Fruit fly (Drosophila melanogaster) whole organism, embryonic: Measurements from ENCODE around the gene p115.

Experiments used
- Adf1 ChIP-seq: fragments of 200-800 bp; sonication (Bioruptor generic); IDR thresholded peaks from 2 replicates; pipeline ENCODE4 v1.3.6; 2022; ENCODE audit warnings: missing biosample characterization, missing genetic modification characterization
- Asciz ChIP-seq: fragments of 200-800 bp; sonication (Bioruptor generic); optimal IDR thresholded peaks from 2 replicates; lab custom pipeline; 2017; ENCODE audit warnings: missing biosample characterization, mild to moderate bottlenecking, missing genetic modification characterization, missing genetic modification reagents
- CG10267 ChIP-seq: fragments of 200-800 bp; sonication (Bioruptor generic); optimal IDR thresholded peaks from 2 replicates; lab custom pipeline; 2018; ENCODE audit warnings: missing biosample characterization, mild to moderate bottlenecking, missing genetic modification characterization, moderate library complexity
- CG14050 ChIP-seq: fragments of 200-800 bp; sonication (Bioruptor generic); IDR thresholded peaks from 3 replicates; pipeline ENCODE4 v1.3.6; 2022; ENCODE audit warnings: missing biosample characterization, missing genetic modification characterization
- CG15269 ChIP-seq: fragments of 200-800 bp; sonication (Bioruptor generic); optimal IDR thresholded peaks from 2 replicates; lab custom pipeline; 2018; ENCODE audit warnings: missing biosample characterization, mild to moderate bottlenecking, missing genetic modification characterization, moderate library complexity
- CG1529 ChIP-seq: fragments of 200-800 bp; sonication (Bioruptor generic); optimal IDR thresholded peaks from 3 replicates; lab custom pipeline; 2018; ENCODE audit warnings: missing biosample characterization, missing genetic modification characterization
- CG15479 ChIP-seq: fragments of 200-800 bp; sonication (Bioruptor generic); optimal IDR thresholded peaks from 3 replicates; lab custom pipeline; 2019; ENCODE audit warnings: missing biosample characterization, mild to moderate bottlenecking, missing genetic modification characterization, moderate library complexity
- CG2199 ChIP-seq: fragments of 200-800 bp; sonication (Bioruptor generic); IDR thresholded peaks from 3 replicates; pipeline ENCODE4 v1.3.6; 2022; ENCODE audit warnings: missing biosample characterization, missing genetic modification characterization
- CG2678 ChIP-seq: fragments of 200-800 bp; sonication (Bioruptor generic); optimal IDR thresholded peaks from 3 replicates; lab custom pipeline; 2019; ENCODE audit warnings: missing biosample characterization, mild to moderate bottlenecking, missing genetic modification characterization, moderate library complexity
- CG31224 ChIP-seq: fragments of 200-800 bp; sonication (Bioruptor generic); IDR thresholded peaks from 2 replicates; pipeline ENCODE4 v1.3.6; 2022; ENCODE audit warnings: missing biosample characterization, missing genetic modification characterization
- CG3163 ChIP-seq: fragments of 200-800 bp; sonication (Bioruptor generic); optimal IDR thresholded peaks from 3 replicates; lab custom pipeline; 2016; ENCODE audit warnings: missing biosample characterization, missing genetic modification characterization
- CG34224 ChIP-seq: fragments of 200-800 bp; sonication (Bioruptor generic); IDR thresholded peaks from 3 replicates; pipeline ENCODE4 v1.3.6; 2022; ENCODE audit warnings: missing biosample characterization, missing genetic modification characterization; ENCODE audit not compliant: partially characterized antibody
- CG4328 ChIP-seq: fragments of 200-800 bp; sonication (Bioruptor generic); optimal IDR thresholded peaks from 3 replicates; lab custom pipeline; 2017; ENCODE audit warnings: missing biosample characterization, missing genetic modification reagents, missing genetic modification characterization
- CG6683 ChIP-seq: fragments of 200-800 bp; sonication (Bioruptor generic); optimal IDR thresholded peaks from 2 replicates; lab custom pipeline; 2017; ENCODE audit warnings: missing biosample characterization, mild to moderate bottlenecking, missing genetic modification characterization, missing genetic modification reagents
- CG8944 ChIP-seq: fragments of 200-800 bp; sonication (Bioruptor generic); optimal IDR thresholded peaks from 3 replicates; lab custom pipeline; 2016; ENCODE audit warnings: missing biosample characterization, missing genetic modification characterization
- CoRest ChIP-seq: fragments of 200-800 bp; sonication (Bioruptor generic); optimal IDR thresholded peaks from 3 replicates; lab custom pipeline; 2018; ENCODE audit warnings: missing biosample characterization, mild to moderate bottlenecking, missing genetic modification characterization, moderate library complexity
- D ChIP-seq, 2 experiments: fragments of 200-800 bp in 1 of 2; fragments of >200 bp in 1 of 2; sonication (Bioruptor generic) in 1 of 2; optimal IDR thresholded peaks; 2 replicates in 1 of 2; 3 replicates in 1 of 2; lab custom pipeline; 2017; ENCODE audit warnings: mild to moderate bottlenecking in 1 of 2, missing biosample characterization in 1 of 2, missing genetic modification characterization in 1 of 2, missing genetic modification reagents in 1 of 2
- Dbx ChIP-seq: fragments of 200-800 bp; sonication (Bioruptor generic); IDR thresholded peaks from 3 replicates; pipeline ENCODE4 v1.3.6; 2022; ENCODE audit warnings: missing biosample characterization, missing genetic modification characterization
- Fer1 ChIP-seq: fragments of 200-800 bp; sonication (Bioruptor generic); optimal IDR thresholded peaks from 2 replicates; lab custom pipeline; 2017; ENCODE audit warnings: missing biosample characterization, mild to moderate bottlenecking, missing genetic modification characterization
- H15 ChIP-seq: fragments of 200-800 bp; sonication (Bioruptor generic); IDR thresholded peaks from 3 replicates; pipeline ENCODE4 v1.3.6; 2022; ENCODE audit warnings: missing biosample characterization, missing genetic modification characterization
- HLH3B ChIP-seq: fragments of 200-800 bp; sonication (Bioruptor generic); IDR thresholded peaks from 2 replicates; pipeline ENCODE4 v1.3.6; 2022; ENCODE audit warnings: missing biosample characterization, missing genetic modification characterization
- Hr51 ChIP-seq, 2 experiments: fragments of 200-800 bp; sonication (Bioruptor generic); optimal IDR thresholded peaks; 2 replicates in 1 of 2; 3 replicates in 1 of 2; lab custom pipeline; 2016 to 2018; ENCODE audit warnings: missing biosample characterization in 2 of 2, missing genetic modification characterization in 2 of 2, mild to moderate bottlenecking in 1 of 2, moderate library complexity in 1 of 2
- Med ChIP-seq: fragments of 200-800 bp; sonication (Bioruptor generic); peaks from one replicate; lab custom pipeline; 2016; ENCODE audit warnings: missing biosample characterization, missing genetic modification characterization, mild to moderate bottlenecking, inconsistent platforms, moderate library complexity
- Myb ChIP-seq: fragments of 200-800 bp; sonication (Bioruptor generic); optimal IDR thresholded peaks from 2 replicates; lab custom pipeline; 2016; ENCODE audit warnings: missing biosample characterization, missing genetic modification characterization
- Oli ChIP-seq: fragments of 200-800 bp; sonication (Bioruptor generic); optimal IDR thresholded peaks from 2 replicates; lab custom pipeline; 2018; ENCODE audit warnings: missing biosample characterization, mild to moderate bottlenecking, missing genetic modification characterization, moderate library complexity
- Optix ChIP-seq: fragments of 200-800 bp; sonication (Bioruptor generic); IDR thresholded peaks from 3 replicates; pipeline ENCODE4 v1.3.6; 2022; ENCODE audit warnings: missing biosample characterization, missing genetic modification characterization
- PHDP ChIP-seq: fragments of 200-800 bp; sonication (Bioruptor generic); optimal IDR thresholded peaks from 3 replicates; lab custom pipeline; 2018; ENCODE audit warnings: missing biosample characterization, mild to moderate bottlenecking, missing genetic modification characterization, moderate library complexity
- Xrp1 ChIP-seq: fragments of 200-800 bp; sonication (Bioruptor generic); IDR thresholded peaks from 2 replicates; pipeline ENCODE4 v1.3.6; 2022; ENCODE audit warnings: missing biosample characterization, missing genetic modification characterization
- ab ChIP-seq: fragments of 200-800 bp; sonication (Bioruptor generic); optimal IDR thresholded peaks from 2 replicates; lab custom pipeline; 2016; ENCODE audit warnings: missing biosample characterization, missing genetic modification characterization
- ci ChIP-seq: fragments of 200-800 bp; sonication (Bioruptor generic); IDR thresholded peaks from 3 replicates; pipeline ENCODE4 v1.3.6; 2022; ENCODE audit warnings: missing biosample characterization, missing genetic modification characterization
- crc ChIP-seq: fragments of 200-800 bp; sonication (Bioruptor generic); optimal IDR thresholded peaks from 2 replicates; lab custom pipeline; 2016; ENCODE audit warnings: missing biosample characterization, missing genetic modification characterization
- cwo ChIP-seq: fragments of 200-800 bp; sonication (Bioruptor generic); optimal IDR thresholded peaks from 3 replicates; lab custom pipeline; 2017; ENCODE audit warnings: missing biosample characterization, missing genetic modification characterization, mild to moderate bottlenecking, moderate library complexity, missing genetic modification reagents
- da ChIP-seq: fragments of 200-800 bp; sonication (Bioruptor generic); optimal IDR thresholded peaks from 2 replicates; lab custom pipeline; 2016; ENCODE audit warnings: missing biosample characterization, missing genetic modification characterization
- dan ChIP-seq: fragments of 200-800 bp; sonication (Bioruptor generic); IDR thresholded peaks from 2 replicates; pipeline ENCODE4 v1.3.6; 2022; ENCODE audit warnings: missing biosample characterization, missing genetic modification characterization
- ewg ChIP-seq: fragments of 200-800 bp; sonication (Bioruptor generic); optimal IDR thresholded peaks from 3 replicates; lab custom pipeline; 2017; ENCODE audit warnings: mild to moderate bottlenecking, missing biosample characterization, missing genetic modification reagents, missing genetic modification characterization
- fd64A ChIP-seq: fragments of 200-800 bp; sonication (Bioruptor generic); optimal IDR thresholded peaks from 3 replicates; lab custom pipeline; 2018; ENCODE audit warnings: missing biosample characterization, mild to moderate bottlenecking, missing genetic modification characterization
- gro ChIP-seq: fragments of 200-800 bp; sonication (Bioruptor generic); optimal IDR thresholded peaks from 2 replicates; lab custom pipeline; 2016; ENCODE audit warnings: missing biosample characterization, missing genetic modification characterization
- lilli ChIP-seq: fragments of 200-800 bp; sonication (Bioruptor generic); optimal IDR thresholded peaks from 3 replicates; lab custom pipeline; 2016; ENCODE audit warnings: missing biosample characterization, missing genetic modification characterization
- lmd ChIP-seq: fragments of 200-800 bp; sonication (Bioruptor generic); IDR thresholded peaks from 2 replicates; pipeline ENCODE4 v1.3.6; 2022; ENCODE audit warnings: missing biosample characterization, missing genetic modification characterization
- mld ChIP-seq: fragments of 200-800 bp; sonication (Bioruptor generic); IDR thresholded peaks from 3 replicates; pipeline ENCODE4 v1.3.6; 2022; ENCODE audit warnings: missing biosample characterization, missing genetic modification characterization; ENCODE audit not compliant: partially characterized antibody
- oc ChIP-seq: fragments of 200-800 bp; sonication (Bioruptor generic); optimal IDR thresholded peaks from 2 replicates; lab custom pipeline; 2018; ENCODE audit warnings: missing biosample characterization, mild to moderate bottlenecking, missing genetic modification characterization, moderate library complexity
- row ChIP-seq: fragments of 200-800 bp; sonication (Bioruptor generic); IDR thresholded peaks from 3 replicates; pipeline ENCODE4 v1.3.6; 2022; ENCODE audit warnings: missing biosample characterization, missing genetic modification characterization
- run ChIP-seq: fragments of 200-800 bp; sonication (Bioruptor generic); optimal IDR thresholded peaks from 3 replicates; lab custom pipeline; 2018; ENCODE audit warnings: missing biosample characterization, mild to moderate bottlenecking, missing genetic modification characterization
- sr ChIP-seq: fragments of 200-800 bp; sonication (Bioruptor generic); IDR thresholded peaks from 3 replicates; pipeline ENCODE4 v1.3.6; 2022; ENCODE audit warnings: missing biosample characterization, missing genetic modification characterization
- stc ChIP-seq: fragments of 200-800 bp; sonication (Bioruptor generic); IDR thresholded peaks from 2 replicates; pipeline ENCODE4 v1.3.6; 2022; ENCODE audit warnings: missing biosample characterization, missing genetic modification characterization
- unpg ChIP-seq: fragments of 200-800 bp; sonication (Bioruptor generic); optimal IDR thresholded peaks from 3 replicates; lab custom pipeline; 2018; ENCODE audit warnings: missing biosample characterization, mild to moderate bottlenecking, missing genetic modification characterization, moderate library complexity
- zfh2 ChIP-seq: fragments of 200-800 bp; sonication (Bioruptor generic); optimal IDR thresholded peaks from 2 replicates; lab custom pipeline; 2016; ENCODE audit warnings: missing biosample characterization, missing genetic modification characterization

p115 gene

DNA sequence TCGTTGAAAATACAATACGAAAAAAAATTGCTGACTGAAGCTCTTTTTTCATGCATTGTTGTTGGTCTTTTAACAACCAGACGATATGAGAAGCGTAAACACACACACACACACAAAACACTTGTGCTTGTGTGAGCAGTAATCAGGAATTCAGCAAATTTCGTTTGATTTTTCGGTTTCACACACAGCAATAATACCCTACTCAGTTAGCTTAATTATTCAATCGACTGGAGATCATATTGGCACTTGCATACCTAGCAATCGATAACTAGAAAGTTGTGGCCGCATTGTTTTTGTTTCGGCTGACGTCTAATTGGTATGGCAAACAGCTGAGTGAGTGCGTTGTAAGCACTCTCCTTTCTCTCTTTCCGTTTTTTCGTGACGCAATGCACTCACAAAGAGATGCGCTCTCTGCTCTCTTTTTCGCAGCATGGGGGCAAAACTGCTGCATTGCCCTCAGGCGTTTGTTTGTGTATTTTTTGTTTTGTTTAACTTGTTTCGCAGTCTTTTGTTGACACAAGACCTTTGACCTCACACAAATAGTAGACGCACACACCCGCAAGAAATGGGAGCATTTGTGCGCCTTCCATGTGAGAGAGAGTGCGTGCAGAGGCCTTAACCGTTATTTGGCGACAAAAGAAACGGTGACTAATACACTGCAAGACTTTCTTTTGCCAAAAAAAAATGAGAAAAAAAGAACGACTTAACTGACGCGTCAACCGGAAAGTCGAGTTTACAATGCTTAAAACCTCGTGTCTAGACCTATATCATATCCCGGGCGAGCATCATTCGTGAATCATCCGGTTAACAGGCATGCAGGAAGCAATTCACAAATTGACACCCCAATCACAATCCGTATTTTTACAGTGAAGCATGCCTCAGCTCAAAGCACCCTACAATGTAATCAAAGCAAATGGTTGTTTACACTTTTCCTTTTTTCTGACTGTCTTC lies 51.2 kb downstream of the p115 start (continued):
- TF ChIP-seq unpg (peak; percentile 31), Adf1 (peak; percentile 50; the same call in 1 of the 2 replicates), CG8944 (GFP tag; lab: Kevin White, UChicago) (peak; percentile 2), Hr51 (GFP tag; optimal IDR thresholded peaks at IDR 0.05; lab: Kevin White, UChicago) (peak in 1 of 2 experiments; percentile 23), CG34224 (no peak), row (GFP tag; lab: Robert Waterston, UW) (peak; percentile 39), H15 (GFP tag; lab: Robert Waterston, UW) (no peak), CG6683 (no peak), Fer1 (GFP tag; lab: Kevin White, UChicago) (peak; percentile 12), zfh2 (GFP tag; lab: Kevin White, UChicago) (peak; percentile 40), Dbx (GFP tag; lab: Robert Waterston, UW) (0 out of 3 replicates have a peak, but pooled peaks have one; percentile 26), Optix (GFP tag; lab: Robert Waterston, UW) (no peak), CG10267 (tag; lab: Kevin White, UChicago) (no peak), fd64A (no peak), CG31224 (GFP tag; lab: Robert Waterston, UW) (no peak), HLH3B (GFP tag; lab: Robert Waterston, UW) (0 out of 2 replicates have a peak, but pooled peaks have one; percentile 28), D (optimal IDR thresholded peaks at IDR 0.05; lab: Kevin White, UChicago) (no peak), D (GFP tag; optimal IDR thresholded peaks at IDR 0.05; lab: Kevin White, UChicago) (no peak), ab (GFP tag; lab: Kevin White, UChicago) (no peak), CG3163 (GFP tag; lab: Kevin White, UChicago) (no peak), mld (GFP tag; lab: Robert Waterston, UW) (no peak), oc (tag; lab: Kevin White, UChicago) (peak; percentile 6), gro (GFP tag; lab: Kevin White, UChicago) (no peak), Asciz (peak; percentile 49), CG2199 (GFP tag; lab: Robert Waterston, UW) (0 out of 3 replicates have a peak, but pooled peaks have one; percentile 13), Myb (no peak), PHDP (tag; lab: Kevin White, UChicago) (peak; percentile 37), cwo (GFP tag; lab: Kevin White, UChicago) (no peak), lilli (GFP tag; lab: Kevin White, UChicago) (peak; percentile 15), CG15479 (GFP tag; lab: Kevin White, UChicago) (peak; percentile 35), CG15269 (tag; lab: Kevin White, UChicago) (peak; percentile 11), CG1529 (GFP tag; lab: Kevin White, UChicago) (no peak), CG14050 (GFP tag; lab: Robert Waterston, UW) (no peak), sr (GFP tag; lab: Robert Waterston, UW) (no peak), Xrp1 (0 out of 2 replicates have a peak, but pooled peaks have one; percentile 33), da (GFP tag; lab: Kevin White, UChicago) (no peak), Med (GFP tag; lab: Kevin White, UChicago) (peak; percentile 85), run (tag; lab: Kevin White, UChicago) (no peak), ewg (GFP tag; lab: Kevin White, UChicago) (peak; percentile 1), CoRest (peak; percentile 29), Oli (tag; lab: Kevin White, UChicago) (no peak), CG4328 (GFP tag; lab: Kevin White, UChicago) (no peak), lmd (peak; percentile 45; the same call in 1 of the 2 replicates), stc (GFP tag; lab: Robert Waterston, UW) (0 out of 2 replicates have a peak, but pooled peaks have one; percentile 8), dan (no peak), crc (GFP tag; lab: Kevin White, UChicago) (no peak), CG2678 (tag; lab: Kevin White, UChicago) (peak; percentile 41), ci (GFP tag; lab: Robert Waterston, UW) (no peak)
